Fruit fly (Drosophila melanogaster) whole organism, embryonic: ENCODE data around the gene CG14182.

Source experiments
- Abd-B ChIP-seq: fragments of 200-800 bp; sonication (Bioruptor generic); optimal IDR thresholded peaks from 2 replicates; lab custom pipeline; 2018; ENCODE audit warnings: missing biosample characterization, mild to moderate bottlenecking, missing genetic modification characterization, moderate library complexity
- B-H2 ChIP-seq: fragments of 200-800 bp; sonication (Bioruptor generic); optimal IDR thresholded peaks from 2 replicates; lab custom pipeline; 2018; ENCODE audit warnings: missing biosample characterization, mild to moderate bottlenecking, missing genetic modification characterization
- C15 ChIP-seq: fragments of 200-800 bp; sonication (Bioruptor generic); IDR thresholded peaks from 3 replicates; pipeline ENCODE4 v1.3.6; 2022; ENCODE audit warnings: missing biosample characterization, missing genetic modification characterization
- CG10321 ChIP-seq: fragments of 200-800 bp; sonication (Bioruptor generic); IDR thresholded peaks from 2 replicates; pipeline ENCODE4 v1.3.6; 2022; ENCODE audit warnings: missing biosample characterization, missing genetic modification characterization
- CG11085 ChIP-seq: fragments of 200-800 bp; sonication (Bioruptor generic); IDR thresholded peaks from 2 replicates; pipeline ENCODE4 v1.3.6; 2022; ENCODE audit warnings: missing biosample characterization, missing genetic modification characterization
- CG11504 ChIP-seq: fragments of 200-800 bp; sonication (Bioruptor generic); optimal IDR thresholded peaks from 3 replicates; lab custom pipeline; 2019; ENCODE audit warnings: missing biosample characterization, mild to moderate bottlenecking, missing genetic modification characterization, moderate library complexity
- CG12219 ChIP-seq: fragments of 200-800 bp; sonication (Bioruptor generic); optimal IDR thresholded peaks from 3 replicates; lab custom pipeline; 2018; ENCODE audit warnings: missing biosample characterization, mild to moderate bottlenecking, missing genetic modification characterization
- CG12391 ChIP-seq: fragments of 200-800 bp; sonication (Bioruptor generic); optimal IDR thresholded peaks from 3 replicates; lab custom pipeline; 2018; ENCODE audit warnings: missing biosample characterization, mild to moderate bottlenecking, missing genetic modification characterization, moderate library complexity
- CG14667 ChIP-seq: fragments of 200-800 bp; sonication (Bioruptor generic); IDR thresholded peaks from 2 replicates; pipeline ENCODE4 v1.3.6; 2022; ENCODE audit warnings: missing biosample characterization, missing genetic modification characterization
- CG15514 ChIP-seq: fragments of 200-800 bp; sonication (Bioruptor generic); optimal IDR thresholded peaks from 3 replicates; lab custom pipeline; 2017; ENCODE audit warnings: missing biosample characterization, missing genetic modification characterization, mild to moderate bottlenecking, moderate library complexity, missing genetic modification reagents
- CG31224 ChIP-seq: fragments of 200-800 bp; sonication (Bioruptor generic); IDR thresholded peaks from 2 replicates; pipeline ENCODE4 v1.3.6; 2022; ENCODE audit warnings: missing biosample characterization, missing genetic modification characterization
- CG3281 ChIP-seq: fragments of 200-800 bp; sonication (Bioruptor generic); optimal IDR thresholded peaks from 3 replicates; lab custom pipeline; 2017; ENCODE audit warnings: missing biosample characterization, mild to moderate bottlenecking, missing genetic modification characterization
- CG34376 ChIP-seq: fragments of 200-800 bp; sonication (Bioruptor generic); optimal IDR thresholded peaks from 2 replicates; lab custom pipeline; 2018; ENCODE audit warnings: missing biosample characterization, mild to moderate bottlenecking, missing genetic modification characterization
- CG5953 ChIP-seq: fragments of 200-800 bp; sonication (Bioruptor generic); IDR thresholded peaks from 2 replicates; pipeline ENCODE4 v1.3.6; 2022; ENCODE audit warnings: missing biosample characterization, missing genetic modification characterization
- CG6654 ChIP-seq: fragments of 200-800 bp; sonication (Bioruptor generic); optimal IDR thresholded peaks from 2 replicates; lab custom pipeline; 2017; ENCODE audit warnings: missing biosample characterization, mild to moderate bottlenecking, missing genetic modification characterization
- CG6683 ChIP-seq: fragments of 200-800 bp; sonication (Bioruptor generic); optimal IDR thresholded peaks from 2 replicates; lab custom pipeline; 2017; ENCODE audit warnings: missing biosample characterization, mild to moderate bottlenecking, missing genetic modification characterization, missing genetic modification reagents
- CG7271 ChIP-seq: fragments of 200-800 bp; sonication (Bioruptor generic); optimal IDR thresholded peaks from 2 replicates; lab custom pipeline; 2018; ENCODE audit warnings: missing biosample characterization, mild to moderate bottlenecking, missing genetic modification characterization, moderate library complexity
- CG9437 ChIP-seq: fragments of 200-800 bp; sonication (Bioruptor generic); optimal IDR thresholded peaks from 2 replicates; lab custom pipeline; 2018; ENCODE audit warnings: missing biosample characterization, mild to moderate bottlenecking, missing genetic modification characterization
- Dbx ChIP-seq: fragments of 200-800 bp; sonication (Bioruptor generic); IDR thresholded peaks from 3 replicates; pipeline ENCODE4 v1.3.6; 2022; ENCODE audit warnings: missing biosample characterization, missing genetic modification characterization
- Doc3 ChIP-seq: fragments of 200-800 bp; sonication (Bioruptor generic); IDR thresholded peaks from 3 replicates; pipeline ENCODE4 v1.3.6; 2022; ENCODE audit warnings: missing biosample characterization, missing genetic modification characterization; ENCODE audit not compliant: partially characterized antibody
- Dp ChIP-seq: fragments of 200-800 bp; sonication (Bioruptor generic); optimal IDR thresholded peaks from 2 replicates; lab custom pipeline; 2018; ENCODE audit warnings: missing biosample characterization, mild to moderate bottlenecking, missing genetic modification characterization, moderate library complexity
- Eip74EF ChIP-seq, 2 experiments: fragments of 200-800 bp in 1 of 2; fragments of >200 bp in 1 of 2; sonication (Bioruptor generic) in 1 of 2; optimal IDR thresholded peaks; 2 replicates each; lab custom pipeline; 2017 to 2019; ENCODE audit warnings: missing biosample characterization in 2 of 2, missing genetic modification characterization in 2 of 2, mild to moderate bottlenecking in 1 of 2, moderate library complexity in 1 of 2
- Elba2 ChIP-seq: fragments of 200-800 bp; sonication (Bioruptor generic); optimal IDR thresholded peaks from 3 replicates; lab custom pipeline; 2016; ENCODE audit warnings: missing biosample characterization, missing genetic modification characterization
- Ets97D ChIP-seq: fragments of 200-800 bp; sonication (Bioruptor generic); optimal IDR thresholded peaks from 3 replicates; lab custom pipeline; 2016; ENCODE audit warnings: missing biosample characterization, missing genetic modification characterization
- HLH4C ChIP-seq: fragments of 200-800 bp; sonication (Bioruptor generic); IDR thresholded peaks from 3 replicates; pipeline ENCODE4 v1.3.6; 2022; ENCODE audit warnings: missing biosample characterization, missing genetic modification characterization; ENCODE audit not compliant: partially characterized antibody
- Jarid2 ChIP-seq: fragments of 200-800 bp; sonication (Bioruptor generic); optimal IDR thresholded peaks from 3 replicates; lab custom pipeline; 2017; ENCODE audit warnings: mild to moderate bottlenecking, missing biosample characterization, missing genetic modification reagents, missing genetic modification characterization
- Lpt ChIP-seq: fragments of >200 bp; optimal IDR thresholded peaks from 2 replicates; lab custom pipeline; 2018; ENCODE audit warnings: missing biosample characterization, missing genetic modification characterization
- Meics ChIP-seq: fragments of 200-800 bp; sonication (Bioruptor generic); optimal IDR thresholded peaks from 2 replicates; lab custom pipeline; 2017; ENCODE audit warnings: missing biosample characterization, mild to moderate bottlenecking, missing genetic modification characterization
- NC2α ChIP-seq: fragments of 200-800 bp; sonication (Bioruptor generic); optimal IDR thresholded peaks from 2 replicates; lab custom pipeline; 2016; ENCODE audit warnings: missing biosample characterization, missing genetic modification characterization
- NC2β ChIP-seq: fragments of 200-800 bp; sonication (Bioruptor generic); optimal IDR thresholded peaks from 2 replicates; lab custom pipeline; 2016; ENCODE audit warnings: missing biosample characterization, missing genetic modification characterization
- Sox100B ChIP-seq: fragments of 200-800 bp; sonication (Bioruptor generic); optimal IDR thresholded peaks from 3 replicates; lab custom pipeline; 2018; ENCODE audit warnings: missing biosample characterization, mild to moderate bottlenecking, missing genetic modification characterization
- bab2 ChIP-seq: fragments of 200-800 bp; sonication (Bioruptor generic); optimal IDR thresholded peaks from 2 replicates; lab custom pipeline; 2016; ENCODE audit warnings: missing biosample characterization, missing genetic modification characterization
- cwo ChIP-seq: fragments of 200-800 bp; sonication (Bioruptor generic); optimal IDR thresholded peaks from 3 replicates; lab custom pipeline; 2017; ENCODE audit warnings: missing biosample characterization, missing genetic modification characterization, mild to moderate bottlenecking, moderate library complexity, missing genetic modification reagents
- da ChIP-seq: fragments of 200-800 bp; sonication (Bioruptor generic); optimal IDR thresholded peaks from 2 replicates; lab custom pipeline; 2016; ENCODE audit warnings: missing biosample characterization, missing genetic modification characterization
- dimm ChIP-seq: fragments of 200-800 bp; sonication (Bioruptor generic); IDR thresholded peaks from 2 replicates; pipeline ENCODE4 v1.3.6; 2022; ENCODE audit warnings: missing biosample characterization, missing genetic modification characterization
- gcm2 ChIP-seq: fragments of 200-800 bp; sonication (Bioruptor generic); optimal IDR thresholded peaks from 2 replicates; lab custom pipeline; 2016; ENCODE audit warnings: missing biosample characterization, missing genetic modification characterization
- insv ChIP-seq, 2 experiments: fragments of 200-800 bp; sonication (Bioruptor generic); optimal IDR thresholded peaks; 3 replicates each; lab custom pipeline; 2016 to 2018; ENCODE audit warnings: missing biosample characterization in 2 of 2, missing genetic modification characterization in 2 of 2
- kah ChIP-seq: fragments of 200-800 bp; sonication (Bioruptor generic); optimal IDR thresholded peaks from 2 replicates; lab custom pipeline; 2018; ENCODE audit warnings: missing biosample characterization, mild to moderate bottlenecking, missing genetic modification characterization
- luna ChIP-seq: fragments of 200-800 bp; sonication (Bioruptor generic); optimal IDR thresholded peaks from 2 replicates; lab custom pipeline; 2016; ENCODE audit warnings: missing biosample characterization, missing genetic modification characterization
- mirr ChIP-seq: fragments of 200-800 bp; sonication (Bioruptor generic); optimal IDR thresholded peaks from 3 replicates; lab custom pipeline; 2018; ENCODE audit warnings: missing biosample characterization, mild to moderate bottlenecking, missing genetic modification characterization
- nerfin-2 ChIP-seq: fragments of 200-800 bp; sonication (Bioruptor generic); IDR thresholded peaks from 2 replicates; pipeline ENCODE4 v1.3.6; 2022; ENCODE audit warnings: missing biosample characterization, missing genetic modification characterization; ENCODE audit not compliant: partially characterized antibody
- nom ChIP-seq: fragments of 200-800 bp; sonication (Bioruptor generic); optimal IDR thresholded peaks from 2 replicates; lab custom pipeline; 2017; ENCODE audit warnings: missing biosample characterization, missing genetic modification characterization, mild to moderate bottlenecking, moderate library complexity, missing genetic modification reagents
- onecut ChIP-seq: fragments of 200-800 bp; sonication (Bioruptor generic); IDR thresholded peaks from 2 replicates; pipeline ENCODE4 v1.3.6; 2022; ENCODE audit warnings: missing biosample characterization, missing genetic modification characterization
- pb ChIP-seq: fragments of 200-800 bp; sonication (Bioruptor generic); optimal IDR thresholded peaks from 3 replicates; lab custom pipeline; 2016; ENCODE audit warnings: missing biosample characterization, missing genetic modification characterization
- pho ChIP-seq: fragments of 200-800 bp; sonication (Bioruptor generic); optimal IDR thresholded peaks from 2 replicates; lab custom pipeline; 2016; ENCODE audit warnings: missing biosample characterization, missing genetic modification characterization
- sc ChIP-seq, 3 experiments: fragments of >200 bp in 2 of 3; fragments of 200-800 bp in 1 of 3; sonication (Bioruptor generic) in 1 of 3; optimal IDR thresholded peaks; 2 replicates in 2 of 3; 3 replicates in 1 of 3; lab custom pipeline; 2017; ENCODE audit warnings: mild to moderate bottlenecking in 1 of 3, missing biosample characterization in 1 of 3, missing genetic modification characterization in 1 of 3, missing genetic modification reagents in 1 of 3
- sens ChIP-seq: fragments of 200-800 bp; sonication (Bioruptor generic); peaks from one replicate; lab custom pipeline; 2016; ENCODE audit warnings: missing biosample characterization, missing genetic modification characterization
- seq ChIP-seq: fragments of 200-800 bp; sonication (Bioruptor generic); IDR thresholded peaks from 2 replicates; pipeline ENCODE4 v1.3.6; 2022; ENCODE audit warnings: missing biosample characterization, missing genetic modification characterization
- so ChIP-seq: fragments of 200-800 bp; sonication (Bioruptor generic); IDR thresholded peaks from 3 replicates; pipeline ENCODE4 v1.3.6; 2022; ENCODE audit warnings: missing biosample characterization, missing genetic modification characterization
- zfh2 ChIP-seq: fragments of 200-800 bp; sonication (Bioruptor generic); optimal IDR thresholded peaks from 2 replicates; lab custom pipeline; 2016; ENCODE audit warnings: missing biosample characterization, missing genetic modification characterization

The CG14182 gene

dm6 chr3L:19929051-19929718 is 50.4 kb downstream of the CG14182 start (continued):
- TF ChIP-seq sc (optimal IDR thresholded peaks at IDR 0.05; lab: Kevin White, UChicago) (no peak), sc (GFP tag; optimal IDR thresholded peaks at IDR 0.05; lab: Kevin White, UChicago) (no peak), NC2α (GFP tag; lab: Kevin White, UChicago) (no peak), nom (GFP tag; lab: Kevin White, UChicago) (no peak), luna (no peak), C15 (no peak), mirr (GFP tag; lab: Kevin White, UChicago) (no peak), CG5953 (no peak), Sox100B (peak; percentile 3), Doc3 (no peak), CG11085 (GFP tag; lab: Robert Waterston, UW) (no peak), da (GFP tag; lab: Kevin White, UChicago) (no peak), CG14667 (no peak), insv (GFP tag; optimal IDR thresholded peaks at IDR 0.05; lab: Kevin White, UChicago) (no peak), CG6654 (no peak), CG10321 (GFP tag; lab: Robert Waterston, UW) (no peak), CG12219 (GFP tag; lab: Kevin White, UChicago) (no peak), Eip74EF (GFP tag; optimal IDR thresholded peaks at IDR 0.05; lab: Kevin White, UChicago) (peak in 1 of 2 experiments; percentile 16), so (GFP tag; lab: Robert Waterston, UW) (no peak), Dp (GFP tag; lab: Kevin White, UChicago) (no peak), pb (GFP tag; lab: Kevin White, UChicago) (no peak), CG3281 (GFP tag; lab: Kevin White, UChicago) (peak; percentile 35), HLH4C (GFP tag; lab: Robert Waterston, UW) (no peak), CG15514 (GFP tag; lab: Kevin White, UChicago) (peak; percentile 7), sens (GFP tag; lab: Kevin White, UChicago) (peak; percentile 84), Meics (GFP tag; lab: Kevin White, UChicago) (peak; percentile 10), CG7271 (tag; lab: Kevin White, UChicago) (no peak), zfh2 (GFP tag; lab: Kevin White, UChicago) (peak; percentile 17), pho (GFP tag; lab: Kevin White, UChicago) (no peak), Ets97D (no peak), CG12391 (tag; lab: Kevin White, UChicago) (peak; percentile 47), B-H2 (GFP tag; lab: Kevin White, UChicago) (no peak), gcm2 (GFP tag; lab: Kevin White, UChicago) (no peak), CG31224 (GFP tag; lab: Robert Waterston, UW) (no peak), dimm (GFP tag; lab: Robert Waterston, UW) (no peak), Lpt (GFP tag; lab: Kevin White, UChicago) (no peak), Abd-B (GFP tag; lab: Kevin White, UChicago) (no peak), NC2β (GFP tag; lab: Kevin White, UChicago) (no peak), Jarid2 (GFP tag; lab: Kevin White, UChicago) (no peak), kah (GFP tag; lab: Kevin White, UChicago) (no peak), Elba2 (GFP tag; lab: Kevin White, UChicago) (no peak), CG11504 (tag; lab: Kevin White, UChicago) (peak; percentile 35), seq (GFP tag; lab: Robert Waterston, UW) (0 out of 2 replicates have a peak, but pooled peaks have one; percentile 7), CG9437 (GFP tag; lab: Kevin White, UChicago) (peak; percentile 31), nerfin-2 (no peak), bab2 (GFP tag; lab: Kevin White, UChicago) (no peak), Dbx (no peak), cwo (GFP tag; lab: Kevin White, UChicago) (no peak), CG6683 (GFP tag; lab: Kevin White, UChicago) (no peak), CG34376 (no peak), onecut (GFP tag; lab: Robert Waterston, UW) (no peak)
